Worm (Caenorhabditis elegans) whole organism, young adult: ENCODE measurements around the gene let-711.

Experiments
- B0035.1 ChIP-seq: sonication (generic microtip); optimal IDR thresholded peaks from 2 replicates; lab custom pipeline; 2016; ENCODE audit warnings: missing genetic modification characterization, mild to moderate bottlenecking, missing compliant biosample characterization, missing genotype, missing genetic modification reagents
- T07F8.4 ChIP-seq: sonication (generic microtip); optimal IDR thresholded peaks from 2 replicates; lab custom pipeline; 2016; ENCODE audit warnings: mild to moderate bottlenecking, missing genetic modification characterization, moderate library complexity, missing compliant biosample characterization
- Y79H2A.3 ChIP-seq: fragments of 200-800 bp; sonication (Bioruptor generic); conservative IDR thresholded peaks from 2 replicates; pipeline ENCODE4 v1.3.6; 2022; ENCODE audit warnings: missing genetic modification reagents, missing genetic modification characterization, missing compliant biosample characterization
- ama-1 ChIP-seq, 3 experiments: fragments of 150-350 bp in 1 of 3; sonication (generic microtip) in 2 of 3; optimal IDR thresholded peaks; 2 replicates each; lab custom pipeline; 2014 to 2018; ENCODE audit warnings: missing biosample characterization in 2 of 3, missing genetic modification characterization in 2 of 3, missing genetic modification reagents in 2 of 3
- atf-7 ChIP-seq: sonication (generic microtip); optimal IDR thresholded peaks from 2 replicates; lab custom pipeline; 2017; ENCODE audit warnings: mild to moderate bottlenecking, missing genetic modification characterization, missing compliant biosample characterization
- cebp-1 ChIP-seq, 2 experiments: fragments of 200-800 bp in 1 of 2; sonication (Bioruptor generic) in 1 of 2; sonication (generic microtip) in 1 of 2; IDR thresholded peaks in 1 of 2; optimal IDR thresholded peaks in 1 of 2; 2 replicates each; pipeline versions ENCODE4 v1.3.6 to Lab custom; 2017 to 2022; ENCODE audit warnings: missing compliant biosample characterization in 2 of 2, missing genetic modification characterization in 2 of 2, mild to moderate bottlenecking in 1 of 2, missing genetic modification reagents in 1 of 2, moderate library complexity in 1 of 2
- ceh-100 ChIP-seq: fragments of 200-800 bp; sonication (Bioruptor generic); IDR thresholded peaks from 2 replicates; pipeline ENCODE4 v1.3.6; 2022; ENCODE audit warnings: missing genetic modification reagents, missing genetic modification characterization, missing compliant biosample characterization
- efl-1 ChIP-seq: fragments of 150-350 bp; optimal IDR thresholded peaks from 2 replicates; lab custom pipeline; 2014; ENCODE audit warnings: missing biosample characterization, missing genetic modification reagents, missing genetic modification characterization
- egl-18 ChIP-seq: fragments of 200-800 bp; sonication (Bioruptor generic); IDR thresholded peaks from 2 replicates; pipeline ENCODE4 v1.3.6; 2022; ENCODE audit warnings: missing genetic modification reagents, missing genetic modification characterization, missing compliant biosample characterization
- egrh-3 ChIP-seq: fragments of 200-800 bp; sonication (Bioruptor generic); IDR thresholded peaks from 2 replicates; pipeline ENCODE4 v1.3.6; 2022; ENCODE audit warnings: missing genetic modification reagents, missing genetic modification characterization, missing compliant biosample characterization
- ekl-4 ChIP-seq: fragments of 200-800 bp; sonication (Bioruptor generic); IDR thresholded peaks from 2 replicates; pipeline ENCODE4 v1.3.6; 2022; ENCODE audit warnings: missing genetic modification reagents, missing genetic modification characterization, missing compliant biosample characterization
- gei-17 ChIP-seq: fragments of 200-800 bp; sonication (Bioruptor generic); optimal IDR thresholded peaks from 2 replicates; lab custom pipeline; 2018; ENCODE audit warnings: mild to moderate bottlenecking, missing genetic modification characterization, missing compliant biosample characterization
- let-526 ChIP-seq: fragments of 200-800 bp; sonication (Bioruptor generic); IDR thresholded peaks from 2 replicates; pipeline ENCODE4 v1.3.6; 2022; ENCODE audit warnings: missing genetic modification reagents, missing genetic modification characterization, missing compliant biosample characterization
- let-607 ChIP-seq, 2 experiments: fragments of 200-800 bp in 1 of 2; sonication (Bioruptor generic) in 1 of 2; sonication (generic microtip) in 1 of 2; optimal IDR thresholded peaks; 2 replicates each; lab custom pipeline; 2016 to 2018; ENCODE audit warnings: mild to moderate bottlenecking in 2 of 2, missing compliant biosample characterization in 2 of 2, missing genetic modification characterization in 2 of 2, moderate library complexity in 2 of 2, missing genotype in 1 of 2
- madf-3 ChIP-seq: fragments of 200-800 bp; sonication (Bioruptor generic); IDR thresholded peaks from 2 replicates; pipeline ENCODE4 v1.3.6; 2022; ENCODE audit warnings: missing genetic modification reagents, missing genetic modification characterization, missing compliant biosample characterization
- mes-4 ChIP-seq: sonication (generic microtip); optimal IDR thresholded peaks from 2 replicates; lab custom pipeline; 2016; ENCODE audit warnings: missing genotype, missing genetic modification characterization, missing compliant biosample characterization
- mxl-1 ChIP-seq: sonication (generic microtip); optimal IDR thresholded peaks from 2 replicates; lab custom pipeline; 2016; ENCODE audit warnings: missing genetic modification characterization, missing compliant biosample characterization
- nfyb-1 ChIP-seq: fragments of 200-800 bp; sonication (Bioruptor generic); IDR thresholded peaks from 2 replicates; pipeline ENCODE4 v1.3.6; 2022; ENCODE audit warnings: missing genetic modification reagents, missing genetic modification characterization, missing compliant biosample characterization
- nhr-90 ChIP-seq: sonication (generic microtip); optimal IDR thresholded peaks from 2 replicates; lab custom pipeline; 2016; ENCODE audit warnings: missing genotype, mild to moderate bottlenecking, missing genetic modification characterization, missing compliant biosample characterization
- rcor-1 ChIP-seq: fragments of 200-800 bp; sonication (Bioruptor generic); IDR thresholded peaks from 2 replicates; pipeline ENCODE4 v1.3.6; 2022; ENCODE audit warnings: missing genetic modification reagents, missing genetic modification characterization, missing compliant biosample characterization
- rpc-1 ChIP-seq, 2 experiments: fragments of 150-350 bp in 1 of 2; sonication (generic microtip) in 1 of 2; optimal IDR thresholded peaks; 2 replicates each; lab custom pipeline; 2014 to 2018; ENCODE audit warnings: missing biosample characterization in 1 of 2, missing genetic modification characterization in 1 of 2, missing genetic modification reagents in 1 of 2, missing genotype in 1 of 2
- snpc-1.1 ChIP-seq: sonication (generic microtip); optimal IDR thresholded peaks from 2 replicates; lab custom pipeline; 2017; ENCODE audit warnings: missing genetic modification characterization, mild to moderate bottlenecking, missing compliant biosample characterization, antibody characterized with exemption, moderate library complexity, missing genotype, missing genetic modification reagents; ENCODE audit not compliant: insufficient read depth
- tbx-9 ChIP-seq: sonication (generic microtip); optimal IDR thresholded peaks from 2 replicates; lab custom pipeline; 2016; ENCODE audit warnings: borderline replicate concordance, missing genetic modification characterization, inconsistent platforms, missing compliant biosample characterization
- tlf-1 ChIP-seq: fragments of 200-800 bp; sonication (Bioruptor generic); optimal IDR thresholded peaks from 2 replicates; lab custom pipeline; 2018; ENCODE audit warnings: mild to moderate bottlenecking, missing genetic modification characterization, missing compliant biosample characterization
- zfh-2 ChIP-seq: fragments of 200-800 bp; sonication (Bioruptor generic); conservative IDR thresholded peaks from 2 replicates; pipeline ENCODE4 v1.3.6; 2022; ENCODE audit warnings: missing genetic modification reagents, missing genetic modification characterization, missing compliant biosample characterization
- ztf-18 ChIP-seq: sonication (generic microtip); optimal IDR thresholded peaks from 2 replicates; lab custom pipeline; 2016; ENCODE audit warnings: missing genotype, mild to moderate bottlenecking, missing genetic modification characterization, missing compliant biosample characterization
- ztf-28 ChIP-seq: fragments of 200-800 bp; sonication (Bioruptor generic); IDR thresholded peaks from 2 replicates; pipeline ENCODE4 v1.3.6; 2022; ENCODE audit warnings: missing genetic modification reagents, missing genetic modification characterization, missing compliant biosample characterization
- ztf-3 ChIP-seq: fragments of 200-800 bp; sonication (Bioruptor generic); optimal IDR thresholded peaks from 2 replicates; lab custom pipeline; 2018; ENCODE audit warnings: mild to moderate bottlenecking, missing genetic modification characterization, missing compliant biosample characterization

The let-711 gene

ce11 chrIII:6931896-6932295, 14.6 kb upstream of the let-711 start, which contains the start of gene byn-1 (continued):
- no peak for TF ChIP-seq ama-1 (optimal IDR thresholded peaks at IDR 0.05; lab: Kevin White, UChicago)
- peak in 1 of 2 experiments; percentile 26 for TF ChIP-seq ama-1 (GFP tag; optimal IDR thresholded peaks at IDR 0.05; lab: Kevin White, UChicago)
- peak; percentile 9 for TF ChIP-seq snpc-1.1 (tag; lab: Kevin White, UChicago)
- no peak for TF ChIP-seq let-526
- TF ChIP-seq egl-18 (GFP tag; lab: Robert Waterston, UW) = no peak
- no peak for TF ChIP-seq Y79H2A.3 (GFP tag; lab: Robert Waterston, UW)
- TF ChIP-seq let-607 (tag; optimal IDR thresholded peaks at IDR 0.05; lab: Kevin White, UChicago) = no peak
- no peak for TF ChIP-seq rcor-1 (GFP tag; lab: Robert Waterston, UW)
- TF ChIP-seq ceh-100 = no peak
- no peak for TF ChIP-seq gei-17 (GFP tag; lab: Kevin White, UChicago)
- no peak for TF ChIP-seq ztf-3 (GFP tag; lab: Kevin White, UChicago)

ce11 chrIII:6935269-6936017, 11.1 kb upstream of the let-711 start, which contains the start of the genes F57B9.8 and coq-2:
Gene F57B9.8 (minus strand): TSS chrIII:6935319.
Gene coq-2 (plus strand): TSS chrIII:6935967.
- no peak for TF ChIP-seq ekl-4 (GFP tag; lab: Robert Waterston, UW)
- TF ChIP-seq, all 124 proteins: peak for 0

DNA sequence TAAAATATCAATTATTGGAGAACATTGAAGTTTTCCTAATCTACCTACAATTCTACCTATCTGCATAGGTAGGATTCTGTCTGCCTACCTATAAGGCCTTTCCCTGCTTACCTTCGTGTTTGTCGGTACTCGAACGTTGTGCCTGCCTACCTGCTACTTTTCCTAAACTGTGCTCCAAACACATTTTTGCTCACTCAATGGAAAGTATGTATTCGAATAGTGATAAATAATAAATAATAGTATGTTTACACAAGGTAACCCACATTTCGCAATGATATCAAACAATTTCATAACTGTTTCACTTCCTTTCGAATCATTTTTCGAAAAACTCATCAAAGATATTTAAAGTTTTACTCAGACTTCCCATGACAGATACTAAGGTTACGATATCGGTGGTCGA, 7.0 kb upstream of the let-711 start, which contains the start of gene F57B9.3:
TSS of gene F57B9.3 (plus strand) at position 301 of the 400 bp plus-strand sequence.
- TF ChIP-seq atf-7 (tag; lab: Kevin White, UChicago) (no peak), cebp-1 (GFP tag; IDR thresholded peaks at IDR 0.05; lab: Robert Waterston, UW) (no peak), cebp-1 (tag; optimal IDR thresholded peaks at IDR 0.05; lab: Kevin White, UChicago) (peak; percentile 78)

- TF ChIP-seq nhr-90 (tag; lab: Kevin White, UChicago) = no peak
- TF ChIP-seq zfh-2 (GFP tag; lab: Robert Waterston, UW) = peak; percentile 76
Measured at ce11 chrIII:6945319-6945718, 1.2 kb upstream of the let-711 start.

DNA sequence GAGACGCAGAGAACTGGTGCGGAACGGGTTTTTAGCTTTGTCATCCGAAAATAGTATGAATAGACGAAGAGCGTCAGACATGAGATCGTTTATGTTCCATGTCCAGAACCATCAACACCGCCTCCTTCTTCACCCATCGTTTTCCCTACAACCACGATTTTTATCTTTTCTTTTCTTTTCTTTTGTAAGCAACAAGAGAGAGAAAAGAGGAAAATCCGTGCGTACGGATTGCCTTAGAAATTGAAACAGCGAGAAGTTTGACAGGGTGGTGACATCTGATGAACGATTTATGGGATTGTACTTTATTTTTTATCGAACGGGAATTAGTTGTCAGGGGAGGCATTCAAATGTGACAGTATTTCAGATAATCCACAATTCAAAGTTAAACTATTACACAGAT, 771 bp upstream of the let-711 start, which contains the start of gene abu-13:
TSS of gene abu-13 (minus strand) at position 152 of the 400 bp plus-strand sequence.
- TF ChIP-seq Y79H2A.3 (GFP tag; lab: Robert Waterston, UW) (no peak), tbx-9 (no peak), ztf-18 (tag; lab: Kevin White, UChicago) (no peak), efl-1 (no peak), let-526 (no peak), B0035.1 (tag; lab: Kevin White, UChicago) (no peak), nfyb-1 (GFP tag; lab: Robert Waterston, UW) (no peak), ztf-28 (GFP tag; lab: Robert Waterston, UW) (no peak), egrh-3 (GFP tag; lab: Robert Waterston, UW) (no peak), T07F8.4 (tag; lab: Kevin White, UChicago) (no peak), rpc-1 (optimal IDR thresholded peaks at IDR 0.05; lab: Kevin White, UChicago) (no peak), rpc-1 (tag; optimal IDR thresholded peaks at IDR 0.05; lab: Kevin White, UChicago) (no peak), mes-4 (no peak), mxl-1 (tag; lab: Kevin White, UChicago) (no peak), tlf-1 (no peak), madf-3 (GFP tag; lab: Robert Waterston, UW) (no peak)
